Fruit fly (Drosophila melanogaster): Measurements from ENCODE around the gene nwk.

- no peak for TF ChIP-seq br (GFP tag; optimal IDR thresholded peaks at IDR 0.05)
- no peak for TF ChIP-seq psq (GFP tag; optimal IDR thresholded peaks at IDR 0.05)
These were observed 23.3 kb upstream of the nwk start for dm6 chr3L:9114404-9114803.
